Fruit fly (Drosophila melanogaster) whole organism, pupa: Measurements from ENCODE around the gene raptor.

ENCODE experiments used
- CG15710 ChIP-seq: fragments of 200-800 bp; sonication (Bioruptor generic); optimal IDR thresholded peaks from 2 replicates; lab custom pipeline; 2018; ENCODE audit warnings: missing biosample characterization, mild to moderate bottlenecking, missing genetic modification characterization, moderate library complexity
- CG17806 ChIP-seq: fragments of 200-800 bp; sonication (Bioruptor generic); optimal IDR thresholded peaks from 2 replicates; lab custom pipeline; 2018; ENCODE audit warnings: missing biosample characterization, mild to moderate bottlenecking, missing genetic modification characterization, moderate library complexity
- CG8301 ChIP-seq: fragments of 200-800 bp; sonication (Bioruptor generic); optimal IDR thresholded peaks from 2 replicates; lab custom pipeline; 2018; ENCODE audit warnings: missing biosample characterization, mild to moderate bottlenecking, missing genetic modification characterization
- D1 ChIP-seq: fragments of 200-800 bp; sonication (Bioruptor generic); optimal IDR thresholded peaks from 2 replicates; lab custom pipeline; 2018; ENCODE audit warnings: missing biosample characterization, mild to moderate bottlenecking, missing genetic modification characterization, moderate library complexity
- EcR ChIP-seq: fragments of 200-800 bp; sonication (Bioruptor generic); optimal IDR thresholded peaks from 3 replicates; lab custom pipeline; 2019; ENCODE audit warnings: missing biosample characterization, missing genetic modification characterization, mild to moderate bottlenecking, moderate library complexity, missing genetic modification reagents
- Ets98B ChIP-seq: fragments of 200-800 bp; sonication (Bioruptor generic); IDR thresholded peaks from 2 replicates; pipeline ENCODE4 v1.3.6; 2022; ENCODE audit warnings: missing biosample characterization, missing genetic modification characterization
- Pif1A ChIP-seq: fragments of 200-800 bp; sonication (Bioruptor generic); optimal IDR thresholded peaks from 3 replicates; lab custom pipeline; 2016; ENCODE audit warnings: missing biosample characterization, missing genetic modification characterization
- rn ChIP-seq: fragments of 200-800 bp; sonication (Bioruptor generic); IDR thresholded peaks from 2 replicates; pipeline ENCODE4 v1.3.6; 2022; ENCODE audit warnings: missing biosample characterization, missing genetic modification characterization

- TF ChIP-seq EcR (GFP tag; lab: Kevin White, UChicago): no peak
- TF ChIP-seq CG8301 (tag; lab: Kevin White, UChicago): peak; percentile 10
- no peak for TF ChIP-seq rn (GFP tag; lab: Robert Waterston, UW)
- TF ChIP-seq D1 (tag; lab: Kevin White, UChicago): no peak
- TF ChIP-seq CG15710 (tag; lab: Kevin White, UChicago): no peak
- TF ChIP-seq CG17806 (tag; lab: Kevin White, UChicago): no peak
- TF ChIP-seq Pif1A (GFP tag; lab: Kevin White, UChicago): peak; percentile 16
- TF ChIP-seq Ets98B (GFP tag; lab: Robert Waterston, UW): no peak
Measured at dm6 chrX:6054031-6054430, 36.0 kb downstream of the raptor start.
